Worm (Caenorhabditis elegans): ENCODE measurements around the gene piit-1.
A peak's percentile ranks its signal among the peaks of the same experiment; 100 is the strongest.

The piit-1 gene

ce11 chrV:11614805-11615497, 5.0 kb upstream of the piit-1 start (continued):
- no peak for TF ChIP-seq hlh-4 (tag; optimal IDR thresholded peaks at IDR 0.05)
- TF ChIP-seq C16A3.4 (tag; optimal IDR thresholded peaks at IDR 0.05) = no peak
- no peak for TF ChIP-seq skn-1 (tag; optimal IDR thresholded peaks at IDR 0.05)
- TF ChIP-seq lin-14 (GFP tag; optimal IDR thresholded peaks at IDR 0.05) = peak; percentile 69
- TF ChIP-seq elt-2 (tag; optimal IDR thresholded peaks at IDR 0.05) = peak; percentile 89
- no peak for TF ChIP-seq F16B12.6 (tag; optimal IDR thresholded peaks at IDR 0.05)
- TF ChIP-seq dsc-1 (tag; optimal IDR thresholded peaks at IDR 0.05) = no peak
- no peak for TF ChIP-seq ceh-90 (tag; optimal IDR thresholded peaks at IDR 0.05)
- no peak for TF ChIP-seq unc-30 (tag; optimal IDR thresholded peaks at IDR 0.05)
- no peak for TF ChIP-seq lir-3 (tag; optimal IDR thresholded peaks at IDR 0.05; ENCODE audit: poor library complexity)
- TF ChIP-seq nhr-84 (tag; optimal IDR thresholded peaks at IDR 0.05) = no peak
- TF ChIP-seq hpl-2 (GFP tag; optimal IDR thresholded peaks at IDR 0.05) = no peak
- TF ChIP-seq egl-13 (tag; optimal IDR thresholded peaks at IDR 0.05) = no peak
- TF ChIP-seq hlh-17 (GFP tag; optimal IDR thresholded peaks at IDR 0.05; ENCODE audit: borderline replicate concordance) = no peak
- no peak for TF ChIP-seq zip-4 (GFP tag; optimal IDR thresholded peaks at IDR 0.05)
- TF ChIP-seq pag-3 (tag; optimal IDR thresholded peaks at IDR 0.05; ENCODE audit: borderline replicate concordance, insufficient read depth) = no peak
- TF ChIP-seq lin-13 (GFP tag; optimal IDR thresholded peaks at IDR 0.05) = no peak
- no peak for TF ChIP-seq egl-27 (tag; optimal IDR thresholded peaks at IDR 0.05)
- TF ChIP-seq unc-130 (tag; optimal IDR thresholded peaks at IDR 0.05) = no peak
- TF ChIP-seq nhr-20 (tag; optimal IDR thresholded peaks at IDR 0.05) = peak; percentile 77
- no peak for TF ChIP-seq grh-1 (GFP tag; IDR thresholded peaks at IDR 0.05)
- no peak for TF ChIP-seq C34B4.2 (tag; optimal IDR thresholded peaks at IDR 0.05)
- TF ChIP-seq snpc-4 (tag; optimal IDR thresholded peaks at IDR 0.05) = no peak
- TF ChIP-seq unc-62 (GFP tag; optimal IDR thresholded peaks at IDR 0.05) = no peak
- no peak for TF ChIP-seq mef-2 (tag; optimal IDR thresholded peaks at IDR 0.05)
- no peak for TF ChIP-seq nhr-237 (tag; optimal IDR thresholded peaks at IDR 0.05)
- no peak for TF ChIP-seq nhr-77 (tag; optimal IDR thresholded peaks at IDR 0.05)
- no peak for TF ChIP-seq aly-2 (tag; optimal IDR thresholded peaks at IDR 0.05)
- TF ChIP-seq efl-3 (GFP tag; optimal IDR thresholded peaks at IDR 0.05) = no peak
- TF ChIP-seq isw-1 (GFP tag; IDR thresholded peaks at IDR 0.05) = no peak
- no peak for TF ChIP-seq fkh-8 (tag; optimal IDR thresholded peaks at IDR 0.05)
- TF ChIP-seq nhr-28 (tag; optimal IDR thresholded peaks at IDR 0.05) = no peak
- TF ChIP-seq ceh-63 (GFP tag; optimal IDR thresholded peaks at IDR 0.05) = no peak
- TF ChIP-seq swsn-7 (tag; optimal IDR thresholded peaks at IDR 0.05) = no peak
- TF ChIP-seq dpl-1 (GFP tag; optimal IDR thresholded peaks at IDR 0.05) = no peak
- no peak for TF ChIP-seq lsy-2 (tag; optimal IDR thresholded peaks at IDR 0.05)
- no peak for TF ChIP-seq ztf-4 (tag; optimal IDR thresholded peaks at IDR 0.05)
- no peak for TF ChIP-seq sup-37 (GFP tag; optimal IDR thresholded peaks at IDR 0.05)
- TF ChIP-seq xbp-1 (tag; optimal IDR thresholded peaks at IDR 0.05) = no peak

- TF ChIP-seq ceh-8 (GFP tag; optimal IDR thresholded peaks at IDR 0.05) = no peak
- TF ChIP-seq lin-35 (GFP tag; optimal IDR thresholded peaks at IDR 0.05) = no peak
- TF ChIP-seq skn-1 (tag; optimal IDR thresholded peaks at IDR 0.05) = no peak
- no peak for TF ChIP-seq efl-3 (GFP tag; optimal IDR thresholded peaks at IDR 0.05)
- no peak for TF ChIP-seq lin-15B (tag; optimal IDR thresholded peaks at IDR 0.05)
- no peak for TF ChIP-seq swsn-7 (tag; optimal IDR thresholded peaks at IDR 0.05)
- TF ChIP-seq Y116A8C.19 (tag; optimal IDR thresholded peaks at IDR 0.05; ENCODE audit: borderline replicate concordance) = no peak
- no peak for TF ChIP-seq nhr-77 (tag; optimal IDR thresholded peaks at IDR 0.05)
- no peak for TF ChIP-seq unc-98 (GFP tag; IDR thresholded peaks at IDR 0.05)
- TF ChIP-seq jun-1 (tag; optimal IDR thresholded peaks at IDR 0.05) = no peak
- TF ChIP-seq dpl-1 (GFP tag; optimal IDR thresholded peaks at IDR 0.05) = no peak
- no peak for TF ChIP-seq aha-1 (tag; optimal IDR thresholded peaks at IDR 0.05)
- TF ChIP-seq hlh-17 (GFP tag; optimal IDR thresholded peaks at IDR 0.05; ENCODE audit: borderline replicate concordance) = no peak
These were observed 3.1 kb upstream of the piit-1 start, which contains the start of gene tag-290 for ce11 chrV:11613007-11613406. TSS of gene tag-290 (plus strand) at chrV:11613307.
